Worm (Caenorhabditis elegans): Measurements from ENCODE around the gene ndua-7.

DNA sequence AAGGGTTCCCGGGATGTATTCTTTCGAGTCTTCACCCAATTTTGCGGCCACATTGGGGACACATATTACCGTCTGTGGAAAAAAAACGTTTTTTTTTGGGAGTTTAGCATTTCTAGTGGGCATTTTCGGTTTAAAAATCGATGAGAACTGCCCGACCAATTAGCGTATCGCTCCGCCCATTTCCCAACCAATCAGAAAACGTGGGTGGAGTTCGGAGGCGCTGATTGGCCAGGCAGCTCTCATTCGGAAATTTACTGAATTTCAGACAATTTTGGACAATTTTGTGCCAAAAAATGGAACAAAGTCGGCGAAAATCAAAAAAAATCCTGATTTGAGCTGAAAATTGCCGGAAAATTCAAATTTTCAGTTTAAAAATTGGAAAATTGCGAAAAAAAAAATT is 47.8 kb downstream of the ndua-7 start:
- TF ChIP-seq ceh-19 (GFP tag; optimal IDR thresholded peaks at IDR 0.05) (no peak), unc-55 (GFP tag; optimal IDR thresholded peaks at IDR 0.05) (no peak), hlh-15 (tag; optimal IDR thresholded peaks at IDR 0.05) (no peak), sox-2 (GFP tag; IDR thresholded peaks at IDR 0.05) (no peak), zip-5 (tag; optimal IDR thresholded peaks at IDR 0.05) (no peak), elt-2 (tag; optimal IDR thresholded peaks at IDR 0.05) (no peak), nhr-11 (tag; optimal IDR thresholded peaks at IDR 0.05) (no peak), eyg-1 (tag; optimal IDR thresholded peaks at IDR 0.05) (no peak), mec-3 (tag; optimal IDR thresholded peaks at IDR 0.05; ENCODE audit: borderline replicate concordance) (no peak), dve-1 (tag; optimal IDR thresholded peaks at IDR 0.05) (no peak), rnt-1 (tag; optimal IDR thresholded peaks at IDR 0.05) (no peak)
